Worm (Caenorhabditis elegans) whole organism, young adult: ENCODE measurements around the gene nfki-1.

ENCODE experiments used
- Y53F4B.3 ChIP-seq: fragments of 200-800 bp; sonication (Bioruptor generic); IDR thresholded peaks from 2 replicates; pipeline ENCODE4 v1.3.6; 2022; ENCODE audit warnings: missing genetic modification reagents, missing genetic modification characterization, missing compliant biosample characterization
- ama-1 ChIP-seq, 3 experiments: fragments of 150-350 bp in 1 of 3; sonication (generic microtip) in 2 of 3; optimal IDR thresholded peaks; 2 replicates each; lab custom pipeline; 2014 to 2018; ENCODE audit warnings: missing biosample characterization in 2 of 3, missing genetic modification characterization in 2 of 3, missing genetic modification reagents in 2 of 3
- attf-3 ChIP-seq: fragments of 200-800 bp; sonication (Bioruptor generic); conservative IDR thresholded peaks from 2 replicates; pipeline ENCODE4 v1.3.6; 2022; ENCODE audit warnings: missing genetic modification reagents, missing genetic modification characterization, missing compliant biosample characterization
- attf-6 ChIP-seq: fragments of 200-800 bp; sonication (Bioruptor generic); IDR thresholded peaks from 2 replicates; pipeline ENCODE4 v1.3.6; 2022; ENCODE audit warnings: missing genetic modification reagents, missing genetic modification characterization, missing compliant biosample characterization
- efl-1 ChIP-seq: fragments of 150-350 bp; optimal IDR thresholded peaks from 2 replicates; lab custom pipeline; 2014; ENCODE audit warnings: missing biosample characterization, missing genetic modification reagents, missing genetic modification characterization
- ets-4 ChIP-seq: fragments of 200-800 bp; sonication (Bioruptor generic); optimal IDR thresholded peaks from 2 replicates; lab custom pipeline; 2018; ENCODE audit warnings: mild to moderate bottlenecking, missing genetic modification characterization, missing compliant biosample characterization
- gei-17 ChIP-seq: fragments of 200-800 bp; sonication (Bioruptor generic); optimal IDR thresholded peaks from 2 replicates; lab custom pipeline; 2018; ENCODE audit warnings: mild to moderate bottlenecking, missing genetic modification characterization, missing compliant biosample characterization
- mel-28 ChIP-seq: sonication (generic microtip); optimal IDR thresholded peaks from 2 replicates; lab custom pipeline; 2016; ENCODE audit warnings: borderline replicate concordance, mild to moderate bottlenecking, missing genetic modification characterization, missing compliant biosample characterization
- nhr-90 ChIP-seq: sonication (generic microtip); optimal IDR thresholded peaks from 2 replicates; lab custom pipeline; 2016; ENCODE audit warnings: missing genotype, mild to moderate bottlenecking, missing genetic modification characterization, missing compliant biosample characterization
- unc-62 ChIP-seq: fragments of 150-350 bp; optimal IDR thresholded peaks from 2 replicates; lab custom pipeline; 2014; ENCODE audit warnings: missing biosample characterization, missing genetic modification reagents, missing genetic modification characterization

DNA sequence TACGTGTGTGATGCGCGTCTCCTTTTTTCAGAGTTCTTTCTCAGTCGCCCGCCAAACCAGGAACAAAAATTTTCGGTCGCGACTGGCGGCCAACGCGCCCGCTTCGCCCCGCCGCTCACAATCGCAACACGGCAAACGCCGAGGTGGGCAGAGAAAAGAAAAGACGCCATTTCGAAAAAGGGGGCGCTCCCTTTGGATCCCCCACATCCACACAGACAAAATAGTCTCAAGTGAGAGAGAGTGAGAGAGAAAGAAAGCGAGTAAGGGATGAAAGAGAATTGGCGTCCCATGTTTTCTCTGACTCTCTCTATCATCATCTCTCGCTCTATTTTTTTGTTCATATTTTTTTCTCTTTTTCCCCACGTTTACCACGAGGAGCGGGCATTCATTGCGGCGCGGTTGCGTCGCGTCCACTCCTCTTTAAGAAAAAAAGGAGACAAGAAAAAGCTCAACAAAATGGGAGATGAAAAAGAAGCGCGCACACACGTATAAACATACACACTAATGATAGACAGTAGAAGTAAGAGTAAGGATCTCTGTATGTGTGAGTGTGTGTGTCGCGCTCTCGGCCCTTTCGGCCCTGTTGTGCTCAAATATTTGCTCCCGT is 1.1 kb upstream of the nfki-1 start:
- TF ChIP-seq attf-6 (GFP tag; lab: Robert Waterston, UW) (no peak), unc-62 (GFP tag; lab: Kevin White, UChicago) (no peak), ets-4 (no peak), efl-1 (GFP tag; lab: Kevin White, UChicago) (no peak), nhr-90 (tag; lab: Kevin White, UChicago) (no peak), Y53F4B.3 (no peak), ama-1 (optimal IDR thresholded peaks at IDR 0.05; lab: Kevin White, UChicago) (no peak), ama-1 (GFP tag; optimal IDR thresholded peaks at IDR 0.05; lab: Kevin White, UChicago) (no peak), attf-3 (no peak), mel-28 (tag; lab: Kevin White, UChicago) (no peak), gei-17 (GFP tag; lab: Kevin White, UChicago) (peak; percentile 71)
